Worm (Caenorhabditis elegans) whole organism, young adult: ENCODE measurements around the gene gpd-3.

Experiments used
- F23B12.7 ChIP-seq: sonication (generic microtip); optimal IDR thresholded peaks from 2 replicates; lab custom pipeline; 2017; ENCODE audit warnings: missing genetic modification characterization, mild to moderate bottlenecking, missing compliant biosample characterization, antibody characterized with exemption, moderate library complexity; ENCODE audit not compliant: insufficient read depth
- ama-1 ChIP-seq, 3 experiments: fragments of 150-350 bp in 1 of 3; sonication (generic microtip) in 2 of 3; optimal IDR thresholded peaks; 2 replicates each; lab custom pipeline; 2014 to 2018; ENCODE audit warnings: missing biosample characterization in 2 of 3, missing genetic modification characterization in 2 of 3, missing genetic modification reagents in 2 of 3
- athp-1 ChIP-seq: sonication (generic microtip); optimal IDR thresholded peaks from 2 replicates; lab custom pipeline; 2017; ENCODE audit warnings: mild to moderate bottlenecking, missing genetic modification characterization, missing compliant biosample characterization
- bed-1 ChIP-seq: fragments of 200-800 bp; sonication (Bioruptor generic); IDR thresholded peaks from 2 replicates; pipeline ENCODE4 v1.3.6; 2022; ENCODE audit warnings: missing genetic modification reagents, missing genetic modification characterization, missing compliant biosample characterization
- egl-44 ChIP-seq: fragments of 200-800 bp; sonication (Bioruptor generic); IDR thresholded peaks from 2 replicates; pipeline ENCODE4 v1.3.6; 2022; ENCODE audit warnings: missing genetic modification reagents, missing genetic modification characterization, missing compliant biosample characterization

- TF ChIP-seq egl-44 (GFP tag; lab: Robert Waterston, UW) (no peak), ama-1 (optimal IDR thresholded peaks at IDR 0.05; lab: Kevin White, UChicago) (no peak), ama-1 (GFP tag; optimal IDR thresholded peaks at IDR 0.05; lab: Kevin White, UChicago) (no peak), athp-1 (tag; lab: Kevin White, UChicago) (no peak), F23B12.7 (peak; percentile 76), bed-1 (GFP tag; lab: Robert Waterston, UW) (no peak)
These were observed 13.3 kb downstream of the gpd-3 start, which contains the start of gene sec-3 for ce11 chrX:3099832-3100231.
